Worm (Caenorhabditis elegans): ENCODE results near the gene Y45F10C.6.
"Not testable (repeated sequence)": the region's sequence is repeated elsewhere in the genome, so short reads cannot be mapped to it uniquely, and the experiment has no call there.

ce11 chrIV:13652023-13652422 lies at the start of gene Y45F10C.6:
- TF ChIP-seq drap-1 (GFP tag; optimal IDR thresholded peaks at IDR 0.05); nhr-237 (tag; optimal IDR thresholded peaks at IDR 0.05); sptf-1 (tag; optimal IDR thresholded peaks at IDR 0.05); mls-2 (tag; optimal IDR thresholded peaks at IDR 0.05); blmp-1 (tag; optimal IDR thresholded peaks at IDR 0.05): not testable (repeated sequence)

Data from whole organism, mixed stage, embryonic.